Worm (Caenorhabditis elegans) whole organism, young adult: Measurements from ENCODE around the gene ipla-7.

ENCODE experiments used
- B0019.2 ChIP-seq: fragments of 200-800 bp; sonication (Bioruptor generic); conservative IDR thresholded peaks from 2 replicates; pipeline ENCODE4 v1.3.6; 2022; ENCODE audit warnings: missing genetic modification reagents, missing genetic modification characterization, missing compliant biosample characterization
- B0336.3 ChIP-seq: fragments of 200-800 bp; sonication (Bioruptor generic); IDR thresholded peaks from 2 replicates; pipeline ENCODE4 v1.3.6; 2022; ENCODE audit warnings: missing genetic modification characterization, missing compliant biosample characterization
- C17E4.6 ChIP-seq: fragments of 200-800 bp; sonication (Bioruptor generic); IDR thresholded peaks from 2 replicates; pipeline ENCODE4 v1.3.6; 2022; ENCODE audit warnings: missing genetic modification reagents, missing genetic modification characterization, missing compliant biosample characterization
- F37B4.10 ChIP-seq: fragments of 200-800 bp; sonication (Bioruptor generic); IDR thresholded peaks from 2 replicates; pipeline ENCODE4 v1.3.6; 2022; ENCODE audit warnings: missing genetic modification characterization, missing compliant biosample characterization
- F52B5.7 ChIP-seq: sonication (generic microtip); optimal IDR thresholded peaks from 2 replicates; lab custom pipeline; 2016; ENCODE audit warnings: mild to moderate bottlenecking, missing genetic modification characterization, missing compliant biosample characterization
- K11D2.4 ChIP-seq: fragments of 200-800 bp; sonication (Bioruptor generic); IDR thresholded peaks from 2 replicates; pipeline ENCODE4 v1.3.6; 2022; ENCODE audit warnings: missing genetic modification reagents, missing genetic modification characterization, missing compliant biosample characterization
- K12H6.12 ChIP-seq: fragments of 200-800 bp; sonication (Bioruptor generic); optimal IDR thresholded peaks from 2 replicates; lab custom pipeline; 2018; ENCODE audit warnings: mild to moderate bottlenecking, missing genetic modification characterization, missing compliant biosample characterization
- Y56A3A.18 ChIP-seq: fragments of 200-800 bp; sonication (Bioruptor generic); IDR thresholded peaks from 2 replicates; pipeline ENCODE4 v1.3.6; 2022; ENCODE audit warnings: missing genetic modification reagents, missing genetic modification characterization, missing compliant biosample characterization
- Y67H2A.10 ChIP-seq: fragments of 200-800 bp; sonication (Bioruptor generic); conservative IDR thresholded peaks from 2 replicates; pipeline ENCODE4 v1.3.6; 2022; ENCODE audit warnings: missing genetic modification reagents, missing genetic modification characterization, missing compliant biosample characterization
- Y79H2A.3 ChIP-seq: fragments of 200-800 bp; sonication (Bioruptor generic); conservative IDR thresholded peaks from 2 replicates; pipeline ENCODE4 v1.3.6; 2022; ENCODE audit warnings: missing genetic modification reagents, missing genetic modification characterization, missing compliant biosample characterization
- ZK185.1 ChIP-seq: sonication (generic microtip); optimal IDR thresholded peaks from 2 replicates; lab custom pipeline; 2016; ENCODE audit warnings: mild to moderate bottlenecking, missing genetic modification characterization, missing compliant biosample characterization; ENCODE audit not compliant: poor library complexity, severe bottlenecking
- akir-1 ChIP-seq: fragments of 200-800 bp; sonication (Bioruptor generic); optimal IDR thresholded peaks from 2 replicates; lab custom pipeline; 2018; ENCODE audit warnings: mild to moderate bottlenecking, missing genetic modification characterization, moderate library complexity, missing compliant biosample characterization
- atf-7 ChIP-seq: sonication (generic microtip); optimal IDR thresholded peaks from 2 replicates; lab custom pipeline; 2017; ENCODE audit warnings: mild to moderate bottlenecking, missing genetic modification characterization, missing compliant biosample characterization
- athp-1 ChIP-seq: sonication (generic microtip); optimal IDR thresholded peaks from 2 replicates; lab custom pipeline; 2017; ENCODE audit warnings: mild to moderate bottlenecking, missing genetic modification characterization, missing compliant biosample characterization
- attf-5 ChIP-seq: fragments of 200-800 bp; sonication (Bioruptor generic); optimal IDR thresholded peaks from 2 replicates; lab custom pipeline; 2018; ENCODE audit warnings: mild to moderate bottlenecking, missing genetic modification characterization, missing compliant biosample characterization
- attf-6 ChIP-seq: fragments of 200-800 bp; sonication (Bioruptor generic); IDR thresholded peaks from 2 replicates; pipeline ENCODE4 v1.3.6; 2022; ENCODE audit warnings: missing genetic modification reagents, missing genetic modification characterization, missing compliant biosample characterization
- ccch-3 ChIP-seq: fragments of 200-800 bp; sonication (Bioruptor generic); optimal IDR thresholded peaks from 2 replicates; lab custom pipeline; 2018; ENCODE audit warnings: mild to moderate bottlenecking, missing genetic modification characterization, missing compliant biosample characterization
- cebp-2 ChIP-seq: fragments of 200-800 bp; sonication (Bioruptor generic); IDR thresholded peaks from 2 replicates; pipeline ENCODE4 v1.3.6; 2022; ENCODE audit warnings: missing genetic modification characterization, missing compliant biosample characterization
- ceh-58 ChIP-seq: fragments of 200-800 bp; sonication (Bioruptor generic); IDR thresholded peaks from 2 replicates; pipeline ENCODE4 v1.3.6; 2022; ENCODE audit warnings: missing genetic modification characterization, missing compliant biosample characterization
- ceh-91 ChIP-seq: fragments of 200-800 bp; sonication (Bioruptor generic); IDR thresholded peaks from 2 replicates; pipeline ENCODE4 v1.3.6; 2022; ENCODE audit warnings: missing genetic modification reagents, missing genetic modification characterization, missing compliant biosample characterization
- die-1 ChIP-seq: sonication (generic microtip); optimal IDR thresholded peaks from 2 replicates; lab custom pipeline; 2016; ENCODE audit warnings: missing genotype, mild to moderate bottlenecking, missing genetic modification characterization, missing compliant biosample characterization
- egl-18 ChIP-seq: fragments of 200-800 bp; sonication (Bioruptor generic); IDR thresholded peaks from 2 replicates; pipeline ENCODE4 v1.3.6; 2022; ENCODE audit warnings: missing genetic modification reagents, missing genetic modification characterization, missing compliant biosample characterization
- egl-44 ChIP-seq: fragments of 200-800 bp; sonication (Bioruptor generic); IDR thresholded peaks from 2 replicates; pipeline ENCODE4 v1.3.6; 2022; ENCODE audit warnings: missing genetic modification reagents, missing genetic modification characterization, missing compliant biosample characterization
- ekl-4 ChIP-seq: fragments of 200-800 bp; sonication (Bioruptor generic); IDR thresholded peaks from 2 replicates; pipeline ENCODE4 v1.3.6; 2022; ENCODE audit warnings: missing genetic modification reagents, missing genetic modification characterization, missing compliant biosample characterization
- ets-4 ChIP-seq: fragments of 200-800 bp; sonication (Bioruptor generic); optimal IDR thresholded peaks from 2 replicates; lab custom pipeline; 2018; ENCODE audit warnings: mild to moderate bottlenecking, missing genetic modification characterization, missing compliant biosample characterization
- fkh-3 ChIP-seq: sonication (generic microtip); optimal IDR thresholded peaks from 2 replicates; lab custom pipeline; 2016; ENCODE audit warnings: mild to moderate bottlenecking, missing genetic modification characterization, missing compliant biosample characterization
- hlh-12 ChIP-seq: sonication (generic microtip); optimal IDR thresholded peaks from 2 replicates; lab custom pipeline; 2016; ENCODE audit warnings: missing genetic modification characterization, missing compliant biosample characterization
- hlh-26 ChIP-seq: fragments of 200-800 bp; sonication (Bioruptor generic); conservative IDR thresholded peaks from 2 replicates; pipeline ENCODE4 v1.3.6; 2022; ENCODE audit warnings: missing genetic modification reagents, missing genetic modification characterization, missing compliant biosample characterization
- hrde-1 ChIP-seq: sonication (generic microtip); optimal IDR thresholded peaks from 2 replicates; lab custom pipeline; 2016; ENCODE audit warnings: missing genetic modification characterization, mild to moderate bottlenecking, missing compliant biosample characterization, moderate library complexity, missing genotype, missing genetic modification reagents, borderline replicate concordance
- lag-1 ChIP-seq: fragments of 200-800 bp; sonication (Bioruptor generic); IDR thresholded peaks from 2 replicates; pipeline ENCODE4 v1.3.6; 2022; ENCODE audit warnings: missing genetic modification reagents, missing genetic modification characterization, missing compliant biosample characterization
- lin-26 ChIP-seq: fragments of 200-800 bp; sonication (Bioruptor generic); IDR thresholded peaks from 2 replicates; pipeline ENCODE4 v1.3.6; 2022; ENCODE audit warnings: missing genetic modification reagents, missing genetic modification characterization, missing compliant biosample characterization
- lsl-1 ChIP-seq: fragments of 200-800 bp; sonication (Bioruptor generic); optimal IDR thresholded peaks from 2 replicates; lab custom pipeline; 2018; ENCODE audit warnings: mild to moderate bottlenecking, missing genetic modification characterization, moderate library complexity, missing compliant biosample characterization
- lsy-27 ChIP-seq: sonication (generic microtip); optimal IDR thresholded peaks from 2 replicates; lab custom pipeline; 2017; ENCODE audit warnings: missing genetic modification characterization, mild to moderate bottlenecking, missing compliant biosample characterization, antibody characterized with exemption, missing genotype, borderline replicate concordance; ENCODE audit not compliant: insufficient read depth
- madf-6 ChIP-seq: fragments of 200-800 bp; sonication (Bioruptor generic); IDR thresholded peaks from 2 replicates; pipeline ENCODE4 v1.3.6; 2022; ENCODE audit warnings: missing genetic modification reagents, missing genetic modification characterization, missing compliant biosample characterization
- madf-8 ChIP-seq: fragments of 200-800 bp; sonication (Bioruptor generic); conservative IDR thresholded peaks from 2 replicates; pipeline ENCODE4 v1.3.6; 2022; ENCODE audit warnings: missing genetic modification reagents, missing genetic modification characterization, missing compliant biosample characterization
- nfya-2 ChIP-seq: fragments of 200-800 bp; sonication (Bioruptor generic); IDR thresholded peaks from 2 replicates; pipeline ENCODE4 v1.3.6; 2022; ENCODE audit warnings: missing genetic modification reagents, missing genetic modification characterization, missing compliant biosample characterization
- nhr-80 ChIP-seq: sonication (generic microtip); optimal IDR thresholded peaks from 2 replicates; lab custom pipeline; 2016; ENCODE audit warnings: missing genetic modification characterization, missing compliant biosample characterization
- nhr-90 ChIP-seq: sonication (generic microtip); optimal IDR thresholded peaks from 2 replicates; lab custom pipeline; 2016; ENCODE audit warnings: missing genotype, mild to moderate bottlenecking, missing genetic modification characterization, missing compliant biosample characterization
- rec-8 ChIP-seq, 2 experiments: sonication (generic microtip); optimal IDR thresholded peaks; 2 replicates each; lab custom pipeline; 2016; ENCODE audit warnings: mild to moderate bottlenecking in 2 of 2, missing genetic modification characterization in 2 of 2, missing genetic modification reagents in 2 of 2, missing genotype in 2 of 2, missing biosample characterization in 1 of 2, missing compliant biosample characterization in 1 of 2, moderate library complexity in 1 of 2
- repo-1 ChIP-seq: sonication (generic microtip); optimal IDR thresholded peaks from 2 replicates; lab custom pipeline; 2017; ENCODE audit warnings: mild to moderate bottlenecking, missing genetic modification characterization, missing compliant biosample characterization
- sdz-38 ChIP-seq: sonication (generic microtip); optimal IDR thresholded peaks from 2 replicates; lab custom pipeline; 2016; ENCODE audit warnings: missing genotype, missing genetic modification characterization, missing compliant biosample characterization
- sea-2 ChIP-seq: fragments of 200-800 bp; sonication (Bioruptor generic); IDR thresholded peaks from 2 replicates; pipeline ENCODE4 v1.3.6; 2022; ENCODE audit warnings: missing genetic modification characterization, missing compliant biosample characterization
- snpc-1.3 ChIP-seq: sonication (generic microtip); optimal IDR thresholded peaks from 2 replicates; lab custom pipeline; 2017; ENCODE audit warnings: missing genetic modification characterization, mild to moderate bottlenecking, missing compliant biosample characterization, antibody characterized with exemption, moderate library complexity, missing genotype, missing genetic modification reagents; ENCODE audit not compliant: insufficient read depth
- sptf-2 ChIP-seq: fragments of 200-800 bp; sonication (Bioruptor generic); optimal IDR thresholded peaks from 2 replicates; lab custom pipeline; 2018; ENCODE audit warnings: mild to moderate bottlenecking, missing genetic modification characterization, missing compliant biosample characterization
- unc-130 ChIP-seq: sonication (generic microtip); optimal IDR thresholded peaks from 2 replicates; lab custom pipeline; 2016; ENCODE audit warnings: missing genetic modification reagents, missing genetic modification characterization, missing compliant biosample characterization
- unc-62 ChIP-seq: fragments of 150-350 bp; optimal IDR thresholded peaks from 2 replicates; lab custom pipeline; 2014; ENCODE audit warnings: missing biosample characterization, missing genetic modification reagents, missing genetic modification characterization
- xnd-1 ChIP-seq: sonication (generic microtip); optimal IDR thresholded peaks from 2 replicates; lab custom pipeline; 2016; ENCODE audit warnings: missing genotype, missing genetic modification reagents, missing genetic modification characterization, missing compliant biosample characterization
- ztf-3 ChIP-seq: fragments of 200-800 bp; sonication (Bioruptor generic); optimal IDR thresholded peaks from 2 replicates; lab custom pipeline; 2018; ENCODE audit warnings: mild to moderate bottlenecking, missing genetic modification characterization, missing compliant biosample characterization

ipla-7 gene

DNA sequence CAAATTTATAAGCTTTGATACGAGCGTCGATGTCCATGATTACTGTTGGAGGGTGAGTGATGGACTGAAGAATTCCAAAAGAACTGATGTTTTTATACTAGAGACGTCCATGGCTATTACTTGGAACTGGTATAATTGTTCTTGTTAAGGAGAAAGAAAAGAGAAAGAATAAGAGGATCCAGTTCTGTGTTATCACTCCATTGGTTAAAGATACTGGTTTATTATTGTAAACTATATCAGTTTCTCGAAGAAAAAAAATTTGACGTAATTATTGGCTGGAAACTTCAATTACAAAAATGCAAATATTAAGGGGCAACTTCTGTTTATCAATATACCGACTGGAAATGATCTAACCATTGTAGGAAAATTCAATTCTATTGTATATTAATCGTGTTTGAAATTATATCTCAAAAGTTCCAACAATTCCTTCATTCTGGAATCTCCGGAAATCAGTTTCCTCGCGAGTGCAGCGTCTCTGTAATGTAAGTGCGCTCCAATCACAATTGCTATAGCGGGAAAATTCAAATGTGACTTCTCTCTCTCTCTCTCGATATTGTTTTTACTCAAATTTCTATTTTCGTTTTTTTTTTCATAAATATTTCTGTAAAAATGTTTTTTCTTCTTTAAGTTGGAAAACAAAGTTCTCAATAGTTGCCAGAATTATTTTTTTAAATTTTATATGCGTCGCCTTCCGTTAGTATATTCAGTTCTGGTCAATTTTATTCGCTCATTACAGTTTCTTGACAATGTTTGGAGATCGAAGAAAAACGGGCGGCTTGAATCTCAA, 22.9 kb upstream of the ipla-7 start, which contains the start of the genes col-2 and ndc-80 (continued):
- TF ChIP-seq F37B4.10 (GFP tag; lab: Robert Waterston, UW): no peak
- TF ChIP-seq F52B5.7: no peak
- no peak for TF ChIP-seq hlh-26 (GFP tag; lab: Robert Waterston, UW)
- no peak for TF ChIP-seq xnd-1 (tag; lab: Kevin White, UChicago)
- TF ChIP-seq ets-4: no peak
- TF ChIP-seq akir-1 (GFP tag; lab: Kevin White, UChicago): no peak
- no peak for TF ChIP-seq ccch-3
- no peak for TF ChIP-seq repo-1
- TF ChIP-seq madf-6 (GFP tag; lab: Robert Waterston, UW): peak; percentile 40; the same call in 1 of the 2 replicates
- TF ChIP-seq athp-1 (tag; lab: Kevin White, UChicago): no peak
- TF ChIP-seq lag-1 (GFP tag; lab: Robert Waterston, UW): no peak
- no peak for TF ChIP-seq Y67H2A.10 (GFP tag; lab: Robert Waterston, UW)
- TF ChIP-seq attf-6 (GFP tag; lab: Robert Waterston, UW): no peak
- TF ChIP-seq K11D2.4 (GFP tag; lab: Robert Waterston, UW): no peak
- no peak for TF ChIP-seq hlh-12
- TF ChIP-seq ztf-3: no peak
- no peak for TF ChIP-seq sdz-38 (tag; lab: Kevin White, UChicago)
- no peak for TF ChIP-seq Y79H2A.3 (GFP tag; lab: Robert Waterston, UW)
- no peak for TF ChIP-seq ZK185.1 (tag; lab: Kevin White, UChicago)
- no peak for TF ChIP-seq Y56A3A.18
- no peak for TF ChIP-seq B0336.3 (GFP tag; lab: Robert Waterston, UW)
- no peak for TF ChIP-seq hrde-1 (tag; lab: Kevin White, UChicago)
- TF ChIP-seq ekl-4 (GFP tag; lab: Robert Waterston, UW): no peak
- no peak for TF ChIP-seq lsy-27 (tag; lab: Kevin White, UChicago)
- peak; percentile 32 for TF ChIP-seq nhr-80
- no peak for TF ChIP-seq nhr-90 (tag; lab: Kevin White, UChicago)
- TF ChIP-seq ceh-91 (GFP tag; lab: Robert Waterston, UW): no peak
- TF ChIP-seq attf-5 (GFP tag; lab: Kevin White, UChicago): peak; percentile 74
- TF ChIP-seq die-1 (tag; lab: Kevin White, UChicago): no peak
- TF ChIP-seq sptf-2: no peak
- TF ChIP-seq B0019.2 (GFP tag; lab: Robert Waterston, UW): no peak
- peak; percentile 44 for TF ChIP-seq lsl-1 (GFP tag; lab: Kevin White, UChicago)
- no peak for TF ChIP-seq atf-7 (tag; lab: Kevin White, UChicago)
- TF ChIP-seq unc-130 (GFP tag; lab: Kevin White, UChicago): peak; percentile 17
- TF ChIP-seq fkh-3 (tag; lab: Kevin White, UChicago): no peak
- no peak for TF ChIP-seq sea-2 (GFP tag; lab: Robert Waterston, UW)
- TF ChIP-seq unc-62 (GFP tag; lab: Kevin White, UChicago): no peak
- TF ChIP-seq lin-26: no peak
- TF ChIP-seq cebp-2 (GFP tag; lab: Robert Waterston, UW): no peak
- TF ChIP-seq C17E4.6: no peak
- TF ChIP-seq rec-8 (tag; optimal IDR thresholded peaks at IDR 0.05; lab: Kevin White, UChicago): no peak
- no peak for TF ChIP-seq K12H6.12
- no peak for TF ChIP-seq egl-18 (GFP tag; lab: Robert Waterston, UW)
- no peak for TF ChIP-seq ceh-58 (GFP tag; lab: Robert Waterston, UW)
- peak; percentile 38 for TF ChIP-seq madf-8
- TF ChIP-seq egl-44 (GFP tag; lab: Robert Waterston, UW): no peak
- no peak for TF ChIP-seq snpc-1.3 (tag; lab: Kevin White, UChicago)
- no peak for TF ChIP-seq nfya-2 (GFP tag; lab: Robert Waterston, UW)
